Worm (Caenorhabditis elegans): Measurements from ENCODE around the gene srw-48.
A peak's percentile ranks its signal among the peaks of the same experiment; 100 is the strongest.

srw-48 gene

DNA sequence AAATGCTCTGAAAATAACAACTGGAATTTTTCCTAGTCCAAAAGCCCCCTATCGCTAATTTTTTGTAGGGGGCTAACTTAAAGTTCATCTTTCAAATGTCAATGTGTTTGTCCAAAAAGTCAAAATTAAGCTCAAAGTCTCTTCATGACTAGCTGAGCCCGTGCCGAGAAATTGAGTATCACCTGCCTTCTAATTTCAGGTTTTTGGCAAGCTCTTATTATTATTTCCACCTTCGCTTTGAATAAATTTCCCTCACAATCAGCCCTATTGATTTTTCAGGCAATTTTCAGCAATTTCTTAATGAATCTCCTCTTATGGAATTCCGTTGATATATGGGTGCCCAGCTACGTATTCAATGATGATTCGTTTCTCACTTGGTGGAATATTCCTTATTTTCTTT is 21.4 kb upstream of the srw-48 start, which contains the start of gene sre-36:
sre-36 (plus strand) TSS at position 301 of the 400 bp plus-strand sequence.
- TF ChIP-seq nhr-28 (tag; optimal IDR thresholded peaks at IDR 0.05) = no peak
- no peak for TF ChIP-seq C34B4.2 (tag; optimal IDR thresholded peaks at IDR 0.05)
- no peak for TF ChIP-seq ces-1 (GFP tag; optimal IDR thresholded peaks at IDR 0.05)
- no peak for TF ChIP-seq elt-2 (tag; optimal IDR thresholded peaks at IDR 0.05)
- TF ChIP-seq efl-1 (optimal IDR thresholded peaks at IDR 0.05) = no peak
- TF ChIP-seq efl-1 (GFP tag; optimal IDR thresholded peaks at IDR 0.05 in 1 of 2) = no peak
- no peak for TF ChIP-seq sptf-1 (tag; optimal IDR thresholded peaks at IDR 0.05)
- TF ChIP-seq nhr-85 (tag) = no peak
- TF ChIP-seq mef-2 (tag; optimal IDR thresholded peaks at IDR 0.05) = no peak

DNA sequence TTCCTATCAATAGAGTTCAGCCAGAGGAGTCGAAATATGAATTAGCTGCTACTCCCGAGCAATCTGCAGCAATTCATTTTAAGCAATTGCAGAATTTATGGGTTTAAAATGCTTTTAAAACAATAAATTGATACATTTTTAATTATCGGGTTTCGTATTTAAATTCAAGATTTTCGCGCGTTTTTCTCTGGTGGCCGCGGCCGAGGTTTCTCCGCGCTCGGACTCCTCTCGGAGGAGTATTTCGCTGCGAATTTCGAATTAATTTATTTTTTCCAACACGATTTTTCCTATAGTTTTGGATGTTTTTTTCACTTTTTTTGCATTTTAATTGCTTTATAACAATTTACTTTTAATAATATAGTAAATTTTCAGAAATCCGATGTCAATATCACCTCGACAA is 19.3 kb upstream of the srw-48 start, which contains the start of gene F13A7.14:
F13A7.14 (plus strand) TSS at position 373 of the 400 bp plus-strand sequence.
- TF ChIP-seq ama-1 (optimal IDR thresholded peaks at IDR 0.05) (no peak), nhr-12 (tag; optimal IDR thresholded peaks at IDR 0.05) (no peak), fkh-10 (GFP tag; optimal IDR thresholded peaks at IDR 0.05) (no peak), ets-5 (GFP tag; IDR thresholded peaks at IDR 0.05) (no peak), lin-39 (tag; optimal IDR thresholded peaks at IDR 0.05) (peak; percentile 78), unc-30 (tag; optimal IDR thresholded peaks at IDR 0.05) (no peak), tlp-1 (tag; optimal IDR thresholded peaks at IDR 0.05) (no peak), aly-2 (tag; optimal IDR thresholded peaks at IDR 0.05) (no peak), mdl-1 (tag; optimal IDR thresholded peaks at IDR 0.05) (peak in 1 of 2 experiments; percentile 47), hlh-4 (tag; optimal IDR thresholded peaks at IDR 0.05) (peak; percentile 82), C16A3.4 (tag; optimal IDR thresholded peaks at IDR 0.05) (peak; percentile 76), efl-3 (GFP tag; optimal IDR thresholded peaks at IDR 0.05) (peak; percentile 79), lin-13 (GFP tag; optimal IDR thresholded peaks at IDR 0.05) (peak; percentile 66), nhr-76 (tag; optimal IDR thresholded peaks at IDR 0.05) (no peak), irx-1 (tag; optimal IDR thresholded peaks at IDR 0.05) (peak; percentile 96), grh-1 (GFP tag; IDR thresholded peaks at IDR 0.05) (peak; percentile 86), lir-3 (tag; optimal IDR thresholded peaks at IDR 0.05; ENCODE audit: poor library complexity) (peak; percentile 96), lin-35 (GFP tag; optimal IDR thresholded peaks at IDR 0.05) (peak; percentile 96 to 97), zag-1 (tag; optimal IDR thresholded peaks at IDR 0.05) (no peak), hlh-17 (GFP tag; optimal IDR thresholded peaks at IDR 0.05; ENCODE audit: borderline replicate concordance) (peak; percentile 67), ceh-90 (tag; optimal IDR thresholded peaks at IDR 0.05) (peak; percentile 95), nhr-85 (tag) (peak; percentile 95), jun-1 (tag; optimal IDR thresholded peaks at IDR 0.05) (peak; percentile 54), egl-27 (tag; optimal IDR thresholded peaks at IDR 0.05) (no peak), elt-3 (tag; optimal IDR thresholded peaks at IDR 0.05) (peak in 2 of 6 experiments; percentile 29 to 87), lsy-2 (tag; optimal IDR thresholded peaks at IDR 0.05) (peak; percentile 79 to 89), mab-9 (GFP tag; IDR thresholded peaks at IDR 0.05) (peak; percentile 94), sptf-1 (tag; optimal IDR thresholded peaks at IDR 0.05) (no peak), nhr-28 (tag; optimal IDR thresholded peaks at IDR 0.05) (no peak), unc-130 (tag; optimal IDR thresholded peaks at IDR 0.05) (peak; percentile 79), mep-1 (tag; optimal IDR thresholded peaks at IDR 0.05) (peak; percentile 79), C34B4.2 (tag; optimal IDR thresholded peaks at IDR 0.05) (no peak), tbx-2 (tag; optimal IDR thresholded peaks at IDR 0.05) (peak; percentile 96), ceh-82 (tag; optimal IDR thresholded peaks at IDR 0.05) (peak; percentile 68 to 81 (median 70)), snpc-4 (tag; optimal IDR thresholded peaks at IDR 0.05) (peak; percentile 84), vab-15 (tag; optimal IDR thresholded peaks at IDR 0.05) (peak; percentile 74), nhr-19 (GFP tag; conservative IDR thresholded peaks at IDR 0.05) (peak; percentile 91), nhr-84 (tag; optimal IDR thresholded peaks at IDR 0.05) (no peak), zip-4 (GFP tag; optimal IDR thresholded peaks at IDR 0.05) (peak; percentile 80), dsc-1 (tag; optimal IDR thresholded peaks at IDR 0.05) (peak; percentile 96), rnt-1 (tag; optimal IDR thresholded peaks at IDR 0.05) (peak; percentile 99), unc-62 (GFP tag; optimal IDR thresholded peaks at IDR 0.05) (no peak), fos-1 (tag; optimal IDR thresholded peaks at IDR 0.05) (no peak), nhr-47 (tag; optimal IDR thresholded peaks at IDR 0.05) (peak; percentile 95), nhr-77 (tag; optimal IDR thresholded peaks at IDR 0.05) (peak; percentile 1), nhr-11 (tag; optimal IDR thresholded peaks at IDR 0.05) (peak; percentile 25), pag-3 (tag; optimal IDR thresholded peaks at IDR 0.05; ENCODE audit: borderline replicate concordance, insufficient read depth) (no peak)

Data from whole organism, L1 larva.